Worm (Caenorhabditis elegans) whole organism, L1 larva: Measurements from ENCODE around the gene rpb-6.

ENCODE experiments used
- aha-1 ChIP-seq: fragments of 150-350 bp; optimal IDR thresholded peaks from 2 replicates; lab custom pipeline; 2014; ENCODE audit warnings: missing biosample characterization, missing genetic modification characterization
- ces-1 ChIP-seq: fragments of 150-350 bp; optimal IDR thresholded peaks from 2 replicates; lab custom pipeline; 2014; ENCODE audit warnings: missing biosample characterization, missing genetic modification reagents, missing genetic modification characterization
- lin-14 ChIP-seq: fragments of 200-800 bp; sonication (Bioruptor generic); optimal IDR thresholded peaks from 2 replicates; lab custom pipeline; 2018; ENCODE audit warnings: mild to moderate bottlenecking, missing genetic modification characterization, moderate library complexity, missing compliant biosample characterization
- lsy-2 ChIP-seq, 2 experiments: fragments of 150-350 bp; optimal IDR thresholded peaks; 2 replicates each; lab custom pipeline; 2014; ENCODE audit warnings: missing biosample characterization in 2 of 2, missing genetic modification characterization in 2 of 2
- nhr-12 ChIP-seq: sonication (generic microtip); optimal IDR thresholded peaks from 2 replicates; lab custom pipeline; 2017; ENCODE audit warnings: missing biosample characterization, missing genetic modification characterization
- nhr-20 ChIP-seq: sonication (generic microtip); optimal IDR thresholded peaks from 2 replicates; lab custom pipeline; 2016; ENCODE audit warnings: mild to moderate bottlenecking, missing genetic modification characterization, missing compliant biosample characterization
- nhr-28 ChIP-seq: fragments of 150-350 bp; optimal IDR thresholded peaks from 2 replicates; lab custom pipeline; 2014; ENCODE audit warnings: missing biosample characterization, missing genetic modification characterization
- nhr-77 ChIP-seq: fragments of 150-350 bp; optimal IDR thresholded peaks from 2 replicates; lab custom pipeline; 2014; ENCODE audit warnings: missing biosample characterization, missing genetic modification characterization
- nhr-85 ChIP-seq: sonication (generic microtip); peaks from one replicate; lab custom pipeline; 2016; ENCODE audit warnings: missing genetic modification characterization, inconsistent platforms, missing compliant biosample characterization
- nhr-90 ChIP-seq: sonication (generic microtip); optimal IDR thresholded peaks from 2 replicates; lab custom pipeline; 2016; ENCODE audit warnings: mild to moderate bottlenecking, missing genetic modification characterization, missing compliant biosample characterization; ENCODE audit not compliant: poor library complexity
- ztf-4 ChIP-seq: fragments of 150-350 bp; optimal IDR thresholded peaks from 2 replicates; lab custom pipeline; 2014; ENCODE audit warnings: missing biosample characterization, missing genetic modification characterization

DNA sequence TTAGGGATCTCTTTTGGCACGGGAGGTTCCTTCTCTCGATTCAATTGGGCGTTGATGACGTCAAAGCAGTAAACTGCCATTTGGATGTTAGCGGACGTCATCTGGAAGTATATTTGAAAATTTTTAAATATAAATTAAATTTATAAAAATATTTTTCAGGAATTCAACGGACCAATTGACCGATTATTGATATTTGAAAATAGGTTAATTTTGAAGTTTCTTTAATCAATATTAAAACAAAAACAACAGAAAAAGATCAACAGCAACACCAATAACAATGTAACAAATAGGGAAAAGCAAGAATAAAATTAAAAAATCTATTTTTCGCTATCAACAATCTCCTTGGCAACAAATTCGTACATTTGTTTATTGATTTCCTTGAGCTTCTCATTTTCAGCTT is 39.9 kb upstream of the rpb-6 start, which contains the start of gene R166.3:
- TF ChIP-seq lsy-2 (tag; optimal IDR thresholded peaks at IDR 0.05; lab: Kevin White, UChicago) (no peak), lin-14 (GFP tag; lab: Kevin White, UChicago) (no peak), nhr-20 (tag; lab: Kevin White, UChicago) (no peak), aha-1 (tag; lab: Kevin White, UChicago) (no peak), ces-1 (no peak), nhr-77 (tag; lab: Kevin White, UChicago) (no peak), nhr-28 (tag; lab: Kevin White, UChicago) (no peak), nhr-90 (tag; lab: Kevin White, UChicago) (no peak), nhr-12 (tag; lab: Kevin White, UChicago) (no peak), nhr-85 (tag; lab: Kevin White, UChicago) (no peak), ztf-4 (tag; lab: Kevin White, UChicago) (no peak)
